Worm (Caenorhabditis elegans): Measurements from ENCODE around the gene Y73C8C.4.

- TF ChIP-seq dao-5 (tag; optimal IDR thresholded peaks at IDR 0.05) (no peak), him-1 (tag; optimal IDR thresholded peaks at IDR 0.05) (no peak)
Observed at ce11 chrV:3127670-3128069, 25.7 kb upstream of the Y73C8C.4 start, which contains the start of gene Y73C8C.10.

Measured in whole organism, L4/young adult.